Worm (Caenorhabditis elegans): ENCODE data around the gene F54D5.24.

ce11 chrII:11577861-11578260, 22.1 kb downstream of the F54D5.24 start:
- TF ChIP-seq elt-2 (tag; optimal IDR thresholded peaks at IDR 0.05) (no peak), sea-2 (GFP tag; optimal IDR thresholded peaks at IDR 0.05) (no peak)
